Fruit fly (Drosophila melanogaster): ENCODE data around the gene CG9368.

CG9368 gene

DNA sequence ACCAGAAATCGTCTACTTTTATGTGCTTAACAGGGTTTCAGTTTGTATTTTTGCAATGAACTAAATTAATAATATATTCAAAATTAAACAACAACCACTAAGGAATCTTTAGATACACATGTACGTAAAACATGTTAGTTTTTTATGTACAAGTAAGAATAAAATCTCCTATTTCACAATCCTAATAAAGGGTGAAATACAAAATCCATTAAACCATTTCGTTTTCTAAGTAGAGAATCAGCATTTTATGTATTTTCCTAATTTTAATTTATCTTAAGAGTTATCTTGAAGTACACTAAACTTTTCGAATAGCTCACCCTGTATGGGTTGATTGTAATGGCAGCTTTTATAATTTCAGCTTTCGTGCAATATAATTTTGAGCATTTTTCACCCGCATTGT lies 39.7 kb upstream of the CG9368 start (continued):
- TF ChIP-seq CG6254 (GFP tag; optimal IDR thresholded peaks at IDR 0.05) (no peak), Dfd (GFP tag; optimal IDR thresholded peaks at IDR 0.05) (no peak), psq (GFP tag; optimal IDR thresholded peaks at IDR 0.05) (no peak), Asciz (GFP tag; optimal IDR thresholded peaks at IDR 0.05) (peak; percentile 18), CG15514 (GFP tag; optimal IDR thresholded peaks at IDR 0.05) (peak; percentile 23), Doc3 (GFP tag; IDR thresholded peaks at IDR 0.05; ENCODE audit: partially characterized antibody) (no peak), CG4328 (GFP tag; optimal IDR thresholded peaks at IDR 0.05) (no peak), Myb (GFP tag; optimal IDR thresholded peaks at IDR 0.05) (no peak), tll (GFP tag; optimal IDR thresholded peaks at IDR 0.05) (no peak), wor (GFP tag; IDR thresholded peaks at IDR 0.05) (no peak), exex (tag; optimal IDR thresholded peaks at IDR 0.05) (peak; percentile 9), bowl (GFP tag; IDR thresholded peaks at IDR 0.05) (no peak), dmrt11E (tag; optimal IDR thresholded peaks at IDR 0.05) (no peak), CG6175 (GFP tag; IDR thresholded peaks at IDR 0.05) (no peak), z (GFP tag; IDR thresholded peaks at IDR 0.05) (no peak), CG13424 (tag; optimal IDR thresholded peaks at IDR 0.05) (no peak), CG3065 (GFP tag; optimal IDR thresholded peaks at IDR 0.05) (no peak), Dll (GFP tag; IDR thresholded peaks at IDR 0.05; ENCODE audit: partially characterized antibody) (no peak), bigmax (GFP tag; optimal IDR thresholded peaks at IDR 0.05) (no peak), Nf-YC (tag; optimal IDR thresholded peaks at IDR 0.05) (no peak), CG14965 (GFP tag; optimal IDR thresholded peaks at IDR 0.05; ENCODE audit: borderline replicate concordance) (no peak), CG11723 (GFP tag; optimal IDR thresholded peaks at IDR 0.05) (no peak), CG6854 (GFP tag; optimal IDR thresholded peaks at IDR 0.05) (no peak), tap (tag; optimal IDR thresholded peaks at IDR 0.05) (no peak), H2.0 (GFP tag; IDR thresholded peaks at IDR 0.05) (no peak), ara (GFP tag; IDR thresholded peaks at IDR 0.05) (no peak), Sry-β (GFP tag; optimal IDR thresholded peaks at IDR 0.05) (no peak), sqz (GFP tag; optimal IDR thresholded peaks at IDR 0.05) (peak; percentile 6), ato (GFP tag; IDR thresholded peaks at IDR 0.05; ENCODE audit: partially characterized antibody) (no peak), Adf1 (GFP tag; IDR thresholded peaks at IDR 0.05) (no peak), ssp (GFP tag; IDR thresholded peaks at IDR 0.05) (no peak), CG10959 (GFP tag; IDR thresholded peaks at IDR 0.05) (no peak), Hsf (GFP tag; optimal IDR thresholded peaks at IDR 0.05) (no peak), D (optimal IDR thresholded peaks at IDR 0.05) (no peak), D (GFP tag; optimal IDR thresholded peaks at IDR 0.05) (no peak), CG6791 (GFP tag; IDR thresholded peaks at IDR 0.05; ENCODE audit: partially characterized antibody) (no peak), gcm (GFP tag; optimal IDR thresholded peaks at IDR 0.05) (no peak), nmo (GFP tag; optimal IDR thresholded peaks at IDR 0.05) (no peak), trh (GFP tag; optimal IDR thresholded peaks at IDR 0.05) (no peak), Optix (GFP tag; IDR thresholded peaks at IDR 0.05) (no peak), scrt (GFP tag; optimal IDR thresholded peaks at IDR 0.05) (peak; percentile 33), CG43689 (GFP tag; IDR thresholded peaks at IDR 0.05) (no peak), CG4730 (GFP tag; IDR thresholded peaks at IDR 0.05) (no peak), HLHmδ (GFP tag; optimal IDR thresholded peaks at IDR 0.05) (no peak), Doc2 (GFP tag; IDR thresholded peaks at IDR 0.05) (no peak), CG30403 (GFP tag; optimal IDR thresholded peaks at IDR 0.05) (peak; percentile 66), ind (GFP tag; optimal IDR thresholded peaks at IDR 0.05) (no peak), Side (GFP tag; optimal IDR thresholded peaks at IDR 0.05) (no peak), al (GFP tag; IDR thresholded peaks at IDR 0.05) (peak; percentile 45), CHES-1-like (GFP tag; optimal IDR thresholded peaks at IDR 0.05) (no peak)
